Fruit fly (Drosophila melanogaster): ENCODE measurements around the gene CG32264.

DNA sequence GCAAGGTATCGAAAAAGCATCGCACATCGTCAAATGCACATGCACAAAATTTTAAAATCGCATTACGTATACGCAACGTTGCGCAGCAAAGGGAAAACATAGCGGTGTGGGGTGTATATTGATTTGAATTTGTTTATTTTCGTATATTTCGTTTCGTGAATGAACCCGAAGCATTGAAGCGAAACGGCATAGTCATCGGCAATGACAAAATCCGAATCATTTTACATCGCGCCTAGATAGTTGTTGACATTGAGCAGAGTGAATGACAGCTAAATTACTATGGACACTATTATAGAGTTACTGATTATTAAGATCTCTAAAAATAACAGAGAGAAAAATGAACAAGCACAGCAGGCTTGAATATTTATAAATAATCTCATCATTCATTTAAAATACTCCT, 32.9 kb downstream of the CG32264 start:
- TF ChIP-seq odd (GFP tag; optimal IDR thresholded peaks at IDR 0.05), result no peak
- no peak for TF ChIP-seq CG17328 (GFP tag; IDR thresholded peaks at IDR 0.05)
- TF ChIP-seq Camta (GFP tag; optimal IDR thresholded peaks at IDR 0.05), result no peak
- no peak for TF ChIP-seq Ets97D (GFP tag; optimal IDR thresholded peaks at IDR 0.05)
- TF ChIP-seq CG5180 (GFP tag; optimal IDR thresholded peaks at IDR 0.05), result no peak
- no peak for TF ChIP-seq lola (GFP tag; optimal IDR thresholded peaks at IDR 0.05)
- no peak for TF ChIP-seq CG1792 (GFP tag; optimal IDR thresholded peaks at IDR 0.05)
- no peak for TF ChIP-seq Nf-YC (tag; optimal IDR thresholded peaks at IDR 0.05)
- TF ChIP-seq Rx (GFP tag; IDR thresholded peaks at IDR 0.05), result no peak
